Fruit fly (Drosophila melanogaster) whole organism, prepupa: ENCODE measurements around the gene CG42828.

ENCODE experiments used
- CG10669 ChIP-seq: fragments of 200-800 bp; sonication (Bioruptor generic); optimal IDR thresholded peaks from 3 replicates; lab custom pipeline; 2018; ENCODE audit warnings: missing biosample characterization, mild to moderate bottlenecking, missing genetic modification characterization, moderate library complexity
- CG11902 ChIP-seq: fragments of 200-800 bp; sonication (Bioruptor generic); optimal IDR thresholded peaks from 3 replicates; lab custom pipeline; 2016; ENCODE audit warnings: missing biosample characterization, missing genetic modification characterization
- CG15336 ChIP-seq: fragments of 200-800 bp; sonication (Bioruptor generic); IDR thresholded peaks from 2 replicates; pipeline ENCODE4 v1.3.6; 2022; ENCODE audit warnings: missing biosample characterization, missing genetic modification characterization
- CG1621 ChIP-seq: fragments of 200-800 bp; sonication (Bioruptor generic); optimal IDR thresholded peaks from 3 replicates; lab custom pipeline; 2018; ENCODE audit warnings: missing biosample characterization, mild to moderate bottlenecking, missing genetic modification characterization
- CG3032 ChIP-seq: fragments of 200-800 bp; optimal IDR thresholded peaks from 2 replicates; lab custom pipeline; 2019; ENCODE audit warnings: missing biosample characterization, mild to moderate bottlenecking, missing genetic modification characterization, moderate library complexity
- CG31627 ChIP-seq: fragments of 200-800 bp; sonication (Bioruptor generic); optimal IDR thresholded peaks from 3 replicates; lab custom pipeline; 2016; ENCODE audit warnings: missing biosample characterization, missing genetic modification characterization
- CG32006 ChIP-seq: fragments of 200-800 bp; sonication (Bioruptor generic); optimal IDR thresholded peaks from 3 replicates; lab custom pipeline; 2017; ENCODE audit warnings: missing biosample characterization, mild to moderate bottlenecking, missing genetic modification characterization
- CG34406 ChIP-seq: fragments of 200-800 bp; sonication (Bioruptor generic); optimal IDR thresholded peaks from 3 replicates; lab custom pipeline; 2016; ENCODE audit warnings: missing biosample characterization, missing genetic modification characterization
- CG3919 ChIP-seq: fragments of 200-800 bp; sonication (Bioruptor generic); optimal IDR thresholded peaks from 3 replicates; lab custom pipeline; 2016; ENCODE audit warnings: missing biosample characterization, missing genetic modification characterization
- CG4318 ChIP-seq: fragments of 200-800 bp; sonication (Bioruptor generic); optimal IDR thresholded peaks from 3 replicates; lab custom pipeline; 2017; ENCODE audit warnings: missing biosample characterization, mild to moderate bottlenecking, missing genetic modification characterization
- CG6276 ChIP-seq: fragments of 200-800 bp; sonication (Bioruptor generic); optimal IDR thresholded peaks from 2 replicates; lab custom pipeline; 2017; ENCODE audit warnings: missing biosample characterization, mild to moderate bottlenecking, missing genetic modification characterization
- CG9139 ChIP-seq: fragments of 200-800 bp; sonication (Bioruptor generic); optimal IDR thresholded peaks from 3 replicates; lab custom pipeline; 2017; ENCODE audit warnings: missing biosample characterization, mild to moderate bottlenecking, missing genetic modification characterization
- Eip78C ChIP-seq: fragments of 200-800 bp; sonication (Bioruptor generic); peaks from one replicate; lab custom pipeline; 2016; ENCODE audit warnings: missing biosample characterization, missing genetic modification characterization
- Eip93F ChIP-seq: fragments of 200-800 bp; sonication (Bioruptor generic); optimal IDR thresholded peaks from 2 replicates; lab custom pipeline; 2016; ENCODE audit warnings: missing biosample characterization, mild to moderate bottlenecking, missing genetic modification characterization
- Ets21C ChIP-seq: fragments of 200-800 bp; sonication (Bioruptor generic); optimal IDR thresholded peaks from 3 replicates; lab custom pipeline; 2016; ENCODE audit warnings: missing biosample characterization, missing genetic modification characterization
- Ets96B ChIP-seq: fragments of 200-800 bp; optimal IDR thresholded peaks from 2 replicates; lab custom pipeline; 2019; ENCODE audit warnings: missing biosample characterization, mild to moderate bottlenecking, missing genetic modification characterization, moderate library complexity
- Hr38 ChIP-seq: sonication (Bioruptor generic); optimal IDR thresholded peaks from 2 replicates; lab custom pipeline; 2016; ENCODE audit warnings: missing biosample characterization, missing genetic modification characterization
- Hr39 ChIP-seq: fragments of 200-800 bp; sonication (Bioruptor generic); optimal IDR thresholded peaks from 2 replicates; lab custom pipeline; 2016; ENCODE audit warnings: missing biosample characterization, missing genetic modification characterization
- Hr4 ChIP-seq: fragments of 200-800 bp; sonication (Bioruptor generic); optimal IDR thresholded peaks from 3 replicates; lab custom pipeline; 2016; ENCODE audit warnings: missing biosample characterization, missing genetic modification characterization
- Lpt ChIP-seq: fragments of 200-800 bp; sonication (Bioruptor generic); optimal IDR thresholded peaks from 3 replicates; lab custom pipeline; 2016; ENCODE audit warnings: missing biosample characterization, missing genetic modification characterization
- Met ChIP-seq: fragments of 200-800 bp; sonication (Bioruptor generic); optimal IDR thresholded peaks from 3 replicates; lab custom pipeline; 2016; ENCODE audit warnings: missing biosample characterization, missing genetic modification characterization
- OdsH ChIP-seq: fragments of 200-800 bp; sonication (Bioruptor generic); optimal IDR thresholded peaks from 3 replicates; lab custom pipeline; 2016; ENCODE audit warnings: missing biosample characterization, missing genetic modification characterization
- Smox ChIP-seq: fragments of 200-800 bp; sonication (Bioruptor generic); optimal IDR thresholded peaks from 3 replicates; lab custom pipeline; 2016; ENCODE audit warnings: missing biosample characterization, missing genetic modification characterization
- Sox102F ChIP-seq: fragments of 200-800 bp; sonication (Bioruptor generic); optimal IDR thresholded peaks from 2 replicates; lab custom pipeline; 2016; ENCODE audit warnings: missing biosample characterization, mild to moderate bottlenecking, missing genetic modification characterization
- Sox14 ChIP-seq: fragments of 200-800 bp; sonication (Bioruptor generic); optimal IDR thresholded peaks from 3 replicates; lab custom pipeline; 2016; ENCODE audit warnings: missing biosample characterization, missing genetic modification characterization
- achi ChIP-seq: fragments of 200-800 bp; sonication (Bioruptor generic); optimal IDR thresholded peaks from 3 replicates; lab custom pipeline; 2016; ENCODE audit warnings: missing biosample characterization, missing genetic modification characterization
- acj6 ChIP-seq: fragments of 200-800 bp; sonication (Bioruptor generic); optimal IDR thresholded peaks from 3 replicates; lab custom pipeline; 2016; ENCODE audit warnings: missing biosample characterization, missing genetic modification characterization
- dac ChIP-seq: fragments of 200-800 bp; sonication (Bioruptor generic); optimal IDR thresholded peaks from 2 replicates; lab custom pipeline; 2017; ENCODE audit warnings: missing biosample characterization, mild to moderate bottlenecking, missing genetic modification characterization
- eg ChIP-seq: fragments of 200-800 bp; sonication (Bioruptor generic); IDR thresholded peaks from 3 replicates; pipeline ENCODE4 v1.3.6; 2022; ENCODE audit warnings: missing biosample characterization, missing genetic modification characterization
- fd59A ChIP-seq: fragments of 200-800 bp; sonication (Bioruptor generic); optimal IDR thresholded peaks from 2 replicates; lab custom pipeline; 2017; ENCODE audit warnings: missing biosample characterization, mild to moderate bottlenecking, missing genetic modification characterization, missing genetic modification reagents
- fd85E ChIP-seq: fragments of 200-800 bp; sonication (Bioruptor generic); optimal IDR thresholded peaks from 3 replicates; lab custom pipeline; 2016; ENCODE audit warnings: missing biosample characterization, missing genetic modification characterization
- lz ChIP-seq: fragments of 200-800 bp; sonication (Bioruptor generic); optimal IDR thresholded peaks from 3 replicates; lab custom pipeline; 2016; ENCODE audit warnings: missing biosample characterization, missing genetic modification characterization
- net ChIP-seq: fragments of 200-800 bp; sonication (Bioruptor generic); optimal IDR thresholded peaks from 3 replicates; lab custom pipeline; 2016; ENCODE audit warnings: missing biosample characterization, missing genetic modification characterization
- pdm3 ChIP-seq: fragments of 200-800 bp; sonication (Bioruptor generic); optimal IDR thresholded peaks from 3 replicates; lab custom pipeline; 2016; ENCODE audit warnings: missing biosample characterization, missing genetic modification characterization
- salr ChIP-seq, 2 experiments: fragments of 200-800 bp; sonication (Bioruptor generic); optimal IDR thresholded peaks; 3 replicates each; lab custom pipeline; 2016 to 2018; ENCODE audit warnings: missing biosample characterization in 2 of 2, missing genetic modification characterization in 2 of 2, mild to moderate bottlenecking in 1 of 2
- svp ChIP-seq: fragments of 200-800 bp; sonication (Bioruptor generic); peaks from one replicate; lab custom pipeline; 2016; ENCODE audit warnings: missing biosample characterization, missing genetic modification characterization
- topi ChIP-seq: fragments of 200-800 bp; sonication (Bioruptor generic); optimal IDR thresholded peaks from 3 replicates; lab custom pipeline; 2016; ENCODE audit warnings: missing biosample characterization, missing genetic modification characterization

Gene CG42828

DNA sequence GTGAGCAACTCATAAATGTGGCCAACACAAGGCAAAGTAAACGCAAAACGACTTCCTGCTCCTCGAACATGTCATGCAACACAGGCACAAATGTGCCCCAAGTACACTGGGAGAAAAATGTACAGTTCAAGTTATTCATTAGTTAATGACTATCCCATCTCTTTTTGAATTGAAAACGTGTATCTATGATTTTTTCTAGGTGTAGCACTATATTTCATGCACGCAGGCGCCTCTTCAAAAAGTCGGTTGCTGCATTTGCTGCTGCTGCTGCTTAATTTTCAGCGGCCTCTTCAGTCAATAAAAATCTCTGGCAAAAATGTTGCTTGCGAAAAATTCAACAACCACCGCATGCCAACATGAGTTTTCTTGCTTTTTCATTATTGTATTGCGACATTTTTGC is 6.0 kb upstream of the CG42828 start (continued):
- TF ChIP-seq OdsH (GFP tag; lab: Kevin White, UChicago) (no peak), CG32006 (GFP tag; lab: Kevin White, UChicago) (peak; percentile 52), CG34406 (GFP tag; lab: Kevin White, UChicago) (no peak), Hr38 (GFP tag; lab: Kevin White, UChicago) (no peak), CG3919 (no peak), CG10669 (GFP tag; lab: Kevin White, UChicago) (no peak), fd85E (GFP tag; lab: Kevin White, UChicago) (no peak), CG11902 (GFP tag; lab: Kevin White, UChicago) (no peak), acj6 (GFP tag; lab: Kevin White, UChicago) (no peak), Met (GFP tag; lab: Kevin White, UChicago) (no peak), Ets21C (no peak), svp (GFP tag; lab: Kevin White, UChicago) (no peak), CG1621 (no peak)

DNA sequence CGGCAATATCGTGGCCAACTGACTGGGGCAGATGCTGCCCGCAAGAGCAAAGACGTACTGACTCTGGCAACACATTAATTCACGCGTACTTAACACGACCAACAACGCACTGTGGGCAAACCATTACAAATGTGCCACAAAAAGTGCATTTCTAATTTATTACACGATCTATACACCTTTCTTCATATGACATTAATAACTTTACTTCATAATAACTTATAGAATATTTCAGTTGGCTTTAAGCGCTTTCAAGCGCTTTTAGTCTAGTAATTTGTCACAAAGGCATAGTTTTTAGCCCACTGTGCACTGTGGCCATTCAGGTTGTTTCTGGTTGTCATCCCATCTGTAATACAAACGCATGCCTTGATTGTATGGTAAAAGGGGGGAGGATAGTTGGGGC is 5.3 kb upstream of the CG42828 start:
- peak; percentile 3 for TF ChIP-seq Ets96B (tag; lab: Kevin White, UChicago)
- TF ChIP-seq Sox102F (GFP tag; lab: Kevin White, UChicago), result peak; percentile 0
- TF ChIP-seq eg (GFP tag; lab: Robert Waterston, UW), result peak; percentile 66; the same call in 2 of the 3 replicates
- TF ChIP-seq Lpt (GFP tag; lab: Kevin White, UChicago), result peak; percentile 2
- no peak for TF ChIP-seq CG3919
- no peak for TF ChIP-seq net
- TF ChIP-seq Hr39 (GFP tag; lab: Kevin White, UChicago), result peak; percentile 5
- TF ChIP-seq pdm3 (GFP tag; lab: Kevin White, UChicago), result peak; percentile 37
- TF ChIP-seq achi, result peak; percentile 17
- peak in 1 of 2 experiments; percentile 28 for TF ChIP-seq salr (GFP tag; optimal IDR thresholded peaks at IDR 0.05; lab: Kevin White, UChicago)
- TF ChIP-seq CG4318 (GFP tag; lab: Kevin White, UChicago), result peak; percentile 21
- no peak for TF ChIP-seq dac (GFP tag; lab: Kevin White, UChicago)
- no peak for TF ChIP-seq acj6 (GFP tag; lab: Kevin White, UChicago)
- TF ChIP-seq Hr38 (GFP tag; lab: Kevin White, UChicago), result no peak
- no peak for TF ChIP-seq CG10669 (GFP tag; lab: Kevin White, UChicago)
- TF ChIP-seq Eip78C (GFP tag; lab: Kevin White, UChicago), result peak; percentile 74
- TF ChIP-seq CG6276 (GFP tag; lab: Kevin White, UChicago), result peak; percentile 59
- TF ChIP-seq topi (GFP tag; lab: Kevin White, UChicago), result no peak
- peak; percentile 7 for TF ChIP-seq OdsH (GFP tag; lab: Kevin White, UChicago)
- TF ChIP-seq Sox14 (GFP tag; lab: Kevin White, UChicago), result peak; percentile 18
- TF ChIP-seq svp (GFP tag; lab: Kevin White, UChicago), result peak; percentile 19
- TF ChIP-seq CG3032 (tag; lab: Kevin White, UChicago), result peak; percentile 2
- peak; percentile 60 for TF ChIP-seq CG32006 (GFP tag; lab: Kevin White, UChicago)
- no peak for TF ChIP-seq fd85E (GFP tag; lab: Kevin White, UChicago)
- TF ChIP-seq CG15336 (GFP tag; lab: Robert Waterston, UW), result peak; percentile 61; the same call in 1 of the 2 replicates
- TF ChIP-seq Hr4, result peak; percentile 19
- TF ChIP-seq Smox (GFP tag; lab: Kevin White, UChicago), result no peak
- TF ChIP-seq, all 60 proteins: peak for 18

DNA sequence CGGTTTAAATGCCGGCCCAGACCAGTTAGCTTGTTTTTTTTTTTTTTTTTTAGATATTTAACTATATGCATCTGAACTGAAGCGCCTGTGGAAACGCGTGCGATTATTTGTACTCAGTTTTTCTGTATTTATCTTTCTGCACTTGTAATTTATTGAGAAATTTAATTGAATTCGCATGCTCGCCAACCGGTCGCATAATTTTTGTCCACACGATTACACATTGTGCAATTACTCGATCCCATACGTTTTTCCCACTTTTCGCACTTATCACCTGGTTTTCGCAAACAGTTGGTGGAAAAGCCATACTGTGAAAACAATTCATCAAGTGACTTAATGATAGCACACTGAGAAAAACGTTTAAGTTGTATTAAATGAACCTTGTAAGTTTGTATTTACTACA is 879 bp upstream of the CG42828 start, which contains the start of gene CG42827:
Gene CG42827, plus strand, starts transcription at position 301 of the 400 bp plus-strand sequence.
- TF ChIP-seq svp (GFP tag; lab: Kevin White, UChicago) (no peak), lz (GFP tag; lab: Kevin White, UChicago) (no peak), Met (GFP tag; lab: Kevin White, UChicago) (no peak), fd59A (GFP tag; lab: Kevin White, UChicago) (no peak), Ets21C (no peak), Eip93F (no peak), CG34406 (GFP tag; lab: Kevin White, UChicago) (no peak), CG9139 (no peak), CG31627 (no peak), fd85E (GFP tag; lab: Kevin White, UChicago) (no peak)
